Worm (Caenorhabditis elegans): ENCODE measurements around the gene srx-92.

ce11 chrV:7295270-7295669 is 29.9 kb downstream of the srx-92 start, which contains the start of gene F07G11.4:
- TF ChIP-seq blmp-1 (tag; optimal IDR thresholded peaks at IDR 0.05) (no peak), mab-5 (tag; optimal IDR thresholded peaks at IDR 0.05) (no peak), nhr-76 (tag; optimal IDR thresholded peaks at IDR 0.05) (no peak), pha-4 (tag; optimal IDR thresholded peaks at IDR 0.05) (no peak), nhr-12 (tag; optimal IDR thresholded peaks at IDR 0.05) (no peak), snpc-4 (tag; optimal IDR thresholded peaks at IDR 0.05) (no peak), zip-8 (tag; optimal IDR thresholded peaks at IDR 0.05) (no peak), ztf-11 (tag; optimal IDR thresholded peaks at IDR 0.05) (no peak), sptf-1 (tag; optimal IDR thresholded peaks at IDR 0.05) (no peak), unc-39 (tag; optimal IDR thresholded peaks at IDR 0.05) (no peak), tbx-8 (GFP tag; optimal IDR thresholded peaks at IDR 0.05) (no peak)

Measured in whole organism, mixed stage, embryonic.